Worm (Caenorhabditis elegans): ENCODE results near the gene mlck-1.

ce11 chrX:10044473-10044872 is 25.1 kb downstream of the mlck-1 start:
- no peak for TF ChIP-seq nfya-1 (tag; optimal IDR thresholded peaks at IDR 0.05; ENCODE audit: insufficient read depth)
- TF ChIP-seq aly-2 (tag; optimal IDR thresholded peaks at IDR 0.05): no peak
- no peak for TF ChIP-seq fkh-10 (GFP tag; optimal IDR thresholded peaks at IDR 0.05)
- no peak for TF ChIP-seq nhr-11 (tag; optimal IDR thresholded peaks at IDR 0.05)
- TF ChIP-seq zag-1 (tag; optimal IDR thresholded peaks at IDR 0.05): no peak
- no peak for TF ChIP-seq snpc-4 (tag; optimal IDR thresholded peaks at IDR 0.05)
- TF ChIP-seq R02D3.7 (tag; optimal IDR thresholded peaks at IDR 0.05): no peak
- TF ChIP-seq lin-15B (tag; optimal IDR thresholded peaks at IDR 0.05): no peak

All from whole organism, L3 larva.